Worm (Caenorhabditis elegans) whole organism, young adult: ENCODE measurements around the gene R12B2.6.
A peak's percentile ranks its signal among the peaks of the same experiment; 100 is the strongest.

Source experiments
- B0261.1 ChIP-seq: sonication (generic microtip); optimal IDR thresholded peaks from 2 replicates; lab custom pipeline; 2016; ENCODE audit warnings: mild to moderate bottlenecking, missing genetic modification characterization, moderate library complexity, missing compliant biosample characterization
- F10E7.11 ChIP-seq: sonication (generic microtip); optimal IDR thresholded peaks from 2 replicates; lab custom pipeline; 2017; ENCODE audit warnings: mild to moderate bottlenecking, missing genetic modification characterization, moderate library complexity, missing compliant biosample characterization
- F37B4.10 ChIP-seq: fragments of 200-800 bp; sonication (Bioruptor generic); IDR thresholded peaks from 2 replicates; pipeline ENCODE4 v1.3.6; 2022; ENCODE audit warnings: missing genetic modification characterization, missing compliant biosample characterization
- F39B2.1 ChIP-seq: fragments of 200-800 bp; sonication (Bioruptor generic); IDR thresholded peaks from 2 replicates; pipeline ENCODE4 v1.3.6; 2022; ENCODE audit warnings: missing genetic modification reagents, missing genetic modification characterization, missing compliant biosample characterization
- K11D2.4 ChIP-seq: fragments of 200-800 bp; sonication (Bioruptor generic); IDR thresholded peaks from 2 replicates; pipeline ENCODE4 v1.3.6; 2022; ENCODE audit warnings: missing genetic modification reagents, missing genetic modification characterization, missing compliant biosample characterization
- T26A5.8 ChIP-seq: sonication (generic microtip); optimal IDR thresholded peaks from 2 replicates; lab custom pipeline; 2016; ENCODE audit warnings: missing genetic modification characterization, missing compliant biosample characterization
- Y53G8AR.9 ChIP-seq: fragments of 200-800 bp; sonication (Bioruptor generic); conservative IDR thresholded peaks from 2 replicates; pipeline ENCODE4 v1.3.6; 2022; ENCODE audit warnings: missing genetic modification reagents, missing genetic modification characterization, missing compliant biosample characterization
- Y79H2A.3 ChIP-seq: fragments of 200-800 bp; sonication (Bioruptor generic); conservative IDR thresholded peaks from 2 replicates; pipeline ENCODE4 v1.3.6; 2022; ENCODE audit warnings: missing genetic modification reagents, missing genetic modification characterization, missing compliant biosample characterization
- akir-1 ChIP-seq: fragments of 200-800 bp; sonication (Bioruptor generic); optimal IDR thresholded peaks from 2 replicates; lab custom pipeline; 2018; ENCODE audit warnings: mild to moderate bottlenecking, missing genetic modification characterization, moderate library complexity, missing compliant biosample characterization
- aptf-3 ChIP-seq: fragments of 200-800 bp; sonication (Bioruptor generic); IDR thresholded peaks from 2 replicates; pipeline ENCODE4 v1.3.6; 2022; ENCODE audit warnings: missing genetic modification characterization, missing compliant biosample characterization
- attf-3 ChIP-seq: fragments of 200-800 bp; sonication (Bioruptor generic); conservative IDR thresholded peaks from 2 replicates; pipeline ENCODE4 v1.3.6; 2022; ENCODE audit warnings: missing genetic modification reagents, missing genetic modification characterization, missing compliant biosample characterization
- cebp-1 ChIP-seq, 2 experiments: fragments of 200-800 bp in 1 of 2; sonication (Bioruptor generic) in 1 of 2; sonication (generic microtip) in 1 of 2; IDR thresholded peaks in 1 of 2; optimal IDR thresholded peaks in 1 of 2; 2 replicates each; pipeline versions ENCODE4 v1.3.6 to Lab custom; 2017 to 2022; ENCODE audit warnings: missing compliant biosample characterization in 2 of 2, missing genetic modification characterization in 2 of 2, mild to moderate bottlenecking in 1 of 2, missing genetic modification reagents in 1 of 2, moderate library complexity in 1 of 2
- ceh-27 ChIP-seq: fragments of 200-800 bp; sonication (Bioruptor generic); optimal IDR thresholded peaks from 2 replicates; lab custom pipeline; 2018; ENCODE audit warnings: mild to moderate bottlenecking, missing genetic modification characterization, moderate library complexity, missing compliant biosample characterization
- ceh-91 ChIP-seq: fragments of 200-800 bp; sonication (Bioruptor generic); IDR thresholded peaks from 2 replicates; pipeline ENCODE4 v1.3.6; 2022; ENCODE audit warnings: missing genetic modification reagents, missing genetic modification characterization, missing compliant biosample characterization
- egl-44 ChIP-seq: fragments of 200-800 bp; sonication (Bioruptor generic); IDR thresholded peaks from 2 replicates; pipeline ENCODE4 v1.3.6; 2022; ENCODE audit warnings: missing genetic modification reagents, missing genetic modification characterization, missing compliant biosample characterization
- ekl-4 ChIP-seq: fragments of 200-800 bp; sonication (Bioruptor generic); IDR thresholded peaks from 2 replicates; pipeline ENCODE4 v1.3.6; 2022; ENCODE audit warnings: missing genetic modification reagents, missing genetic modification characterization, missing compliant biosample characterization
- gei-17 ChIP-seq: fragments of 200-800 bp; sonication (Bioruptor generic); optimal IDR thresholded peaks from 2 replicates; lab custom pipeline; 2018; ENCODE audit warnings: mild to moderate bottlenecking, missing genetic modification characterization, missing compliant biosample characterization
- hsf-1 ChIP-seq: fragments of 200-800 bp; sonication (Bioruptor generic); IDR thresholded peaks from 2 replicates; pipeline ENCODE4 v1.3.6; 2022; ENCODE audit warnings: missing genetic modification reagents, missing genetic modification characterization, missing compliant biosample characterization
- lag-1 ChIP-seq: fragments of 200-800 bp; sonication (Bioruptor generic); IDR thresholded peaks from 2 replicates; pipeline ENCODE4 v1.3.6; 2022; ENCODE audit warnings: missing genetic modification reagents, missing genetic modification characterization, missing compliant biosample characterization
- lsy-27 ChIP-seq: sonication (generic microtip); optimal IDR thresholded peaks from 2 replicates; lab custom pipeline; 2017; ENCODE audit warnings: missing genetic modification characterization, mild to moderate bottlenecking, missing compliant biosample characterization, antibody characterized with exemption, missing genotype, borderline replicate concordance; ENCODE audit not compliant: insufficient read depth
- madf-10 ChIP-seq: sonication (generic microtip); optimal IDR thresholded peaks from 2 replicates; lab custom pipeline; 2016; ENCODE audit warnings: mild to moderate bottlenecking, missing genetic modification characterization, missing compliant biosample characterization
- madf-8 ChIP-seq: fragments of 200-800 bp; sonication (Bioruptor generic); conservative IDR thresholded peaks from 2 replicates; pipeline ENCODE4 v1.3.6; 2022; ENCODE audit warnings: missing genetic modification reagents, missing genetic modification characterization, missing compliant biosample characterization
- mcd-1 ChIP-seq: fragments of 200-800 bp; sonication (Bioruptor generic); IDR thresholded peaks from 2 replicates; pipeline ENCODE4 v1.3.6; 2022; ENCODE audit warnings: missing genetic modification reagents, missing genetic modification characterization, missing compliant biosample characterization
- mel-28 ChIP-seq: sonication (generic microtip); optimal IDR thresholded peaks from 2 replicates; lab custom pipeline; 2016; ENCODE audit warnings: borderline replicate concordance, mild to moderate bottlenecking, missing genetic modification characterization, missing compliant biosample characterization
- mxl-1 ChIP-seq: sonication (generic microtip); optimal IDR thresholded peaks from 2 replicates; lab custom pipeline; 2016; ENCODE audit warnings: missing genetic modification characterization, missing compliant biosample characterization
- nfya-2 ChIP-seq: fragments of 200-800 bp; sonication (Bioruptor generic); IDR thresholded peaks from 2 replicates; pipeline ENCODE4 v1.3.6; 2022; ENCODE audit warnings: missing genetic modification reagents, missing genetic modification characterization, missing compliant biosample characterization
- nhr-27 ChIP-seq: fragments of 200-800 bp; sonication (Bioruptor generic); optimal IDR thresholded peaks from 2 replicates; lab custom pipeline; 2018; ENCODE audit warnings: mild to moderate bottlenecking, missing genetic modification characterization, moderate library complexity, missing compliant biosample characterization
- rcor-1 ChIP-seq: fragments of 200-800 bp; sonication (Bioruptor generic); IDR thresholded peaks from 2 replicates; pipeline ENCODE4 v1.3.6; 2022; ENCODE audit warnings: missing genetic modification reagents, missing genetic modification characterization, missing compliant biosample characterization
- sea-2 ChIP-seq: fragments of 200-800 bp; sonication (Bioruptor generic); IDR thresholded peaks from 2 replicates; pipeline ENCODE4 v1.3.6; 2022; ENCODE audit warnings: missing genetic modification characterization, missing compliant biosample characterization
- snpc-1.3 ChIP-seq: sonication (generic microtip); optimal IDR thresholded peaks from 2 replicates; lab custom pipeline; 2017; ENCODE audit warnings: missing genetic modification characterization, mild to moderate bottlenecking, missing compliant biosample characterization, antibody characterized with exemption, moderate library complexity, missing genotype, missing genetic modification reagents; ENCODE audit not compliant: insufficient read depth
- snpc-3.4 ChIP-seq: sonication (generic microtip); optimal IDR thresholded peaks from 2 replicates; lab custom pipeline; 2017; ENCODE audit warnings: missing genetic modification characterization, mild to moderate bottlenecking, missing compliant biosample characterization, antibody characterized with exemption, moderate library complexity, missing genotype, missing genetic modification reagents
- sptf-2 ChIP-seq: fragments of 200-800 bp; sonication (Bioruptor generic); optimal IDR thresholded peaks from 2 replicates; lab custom pipeline; 2018; ENCODE audit warnings: mild to moderate bottlenecking, missing genetic modification characterization, missing compliant biosample characterization
- xnd-1 ChIP-seq: sonication (generic microtip); optimal IDR thresholded peaks from 2 replicates; lab custom pipeline; 2016; ENCODE audit warnings: missing genotype, missing genetic modification reagents, missing genetic modification characterization, missing compliant biosample characterization
- zim-3 ChIP-seq: sonication (generic microtip); optimal IDR thresholded peaks from 2 replicates; lab custom pipeline; 2017; ENCODE audit warnings: mild to moderate bottlenecking, missing genetic modification characterization, moderate library complexity, missing compliant biosample characterization
- ztf-18 ChIP-seq: sonication (generic microtip); optimal IDR thresholded peaks from 2 replicates; lab custom pipeline; 2016; ENCODE audit warnings: missing genotype, mild to moderate bottlenecking, missing genetic modification characterization, missing compliant biosample characterization
- ztf-26 ChIP-seq: sonication (generic microtip); optimal IDR thresholded peaks from 2 replicates; lab custom pipeline; 2017; ENCODE audit warnings: missing genetic modification characterization, missing compliant biosample characterization
- ztf-28 ChIP-seq: fragments of 200-800 bp; sonication (Bioruptor generic); IDR thresholded peaks from 2 replicates; pipeline ENCODE4 v1.3.6; 2022; ENCODE audit warnings: missing genetic modification reagents, missing genetic modification characterization, missing compliant biosample characterization

R12B2.6 gene

ce11 chrIII:5871760-5872159, 37.8 kb upstream of the R12B2.6 start, which contains the start of the genes F01F1.11 and F01F1.3 (continued):
- TF ChIP-seq cebp-1 (GFP tag; IDR thresholded peaks at IDR 0.05; lab: Robert Waterston, UW): no peak
- peak; percentile 37 for TF ChIP-seq cebp-1 (tag; optimal IDR thresholded peaks at IDR 0.05; lab: Kevin White, UChicago)
- no peak for TF ChIP-seq mel-28 (tag; lab: Kevin White, UChicago)
- no peak for TF ChIP-seq B0261.1
- TF ChIP-seq F39B2.1: no peak
- TF ChIP-seq zim-3: no peak
- TF ChIP-seq F10E7.11: no peak
- peak; percentile 77 for TF ChIP-seq mcd-1 (GFP tag; lab: Robert Waterston, UW)
- no peak; the same call in 1 of the 2 replicates for TF ChIP-seq rcor-1 (GFP tag; lab: Robert Waterston, UW)
- peak; percentile 72; the same call in 1 of the 2 replicates for TF ChIP-seq ztf-28
- no peak for TF ChIP-seq T26A5.8 (tag; lab: Kevin White, UChicago)
- no peak for TF ChIP-seq akir-1 (GFP tag; lab: Kevin White, UChicago)
- TF ChIP-seq snpc-1.3 (tag; lab: Kevin White, UChicago): peak; percentile 28
- TF ChIP-seq Y79H2A.3 (GFP tag; lab: Robert Waterston, UW): no peak
- 0 out of 2 replicates have a peak, but pooled peaks have one; percentile 25 for TF ChIP-seq madf-8 (GFP tag; lab: Robert Waterston, UW)
- no peak for TF ChIP-seq ztf-26 (tag; lab: Kevin White, UChicago)
- no peak for TF ChIP-seq sea-2
- no peak for TF ChIP-seq mxl-1 (tag; lab: Kevin White, UChicago)
- peak; percentile 50; the same call in 1 of the 2 replicates for TF ChIP-seq ceh-91 (GFP tag; lab: Robert Waterston, UW)
- TF ChIP-seq hsf-1 (GFP tag; lab: Robert Waterston, UW): no peak
- no peak for TF ChIP-seq Y53G8AR.9
- TF ChIP-seq madf-10 (tag; lab: Kevin White, UChicago): peak; percentile 40
- TF ChIP-seq attf-3 (GFP tag; lab: Robert Waterston, UW): peak; percentile 69
- no peak for TF ChIP-seq F37B4.10 (GFP tag; lab: Robert Waterston, UW)
- TF ChIP-seq K11D2.4 (GFP tag; lab: Robert Waterston, UW): peak; percentile 57
- TF ChIP-seq lsy-27: no peak
- TF ChIP-seq xnd-1 (tag; lab: Kevin White, UChicago): no peak
- TF ChIP-seq ztf-18 (tag; lab: Kevin White, UChicago): peak; percentile 10
- TF ChIP-seq sptf-2 (GFP tag; lab: Kevin White, UChicago): no peak
- no peak for TF ChIP-seq aptf-3 (GFP tag; lab: Robert Waterston, UW)

ce11 chrIII:5869429-5869828, 35.5 kb upstream of the R12B2.6 start, which contains the start of gene F01F1.15:
TSS of gene F01F1.15 (minus strand) at chrIII:5869529.
- TF ChIP-seq nhr-27 (tag; lab: Kevin White, UChicago) (no peak), ztf-18 (tag; lab: Kevin White, UChicago) (no peak), nfya-2 (GFP tag; lab: Robert Waterston, UW) (no peak), ekl-4 (GFP tag; lab: Robert Waterston, UW) (no peak), gei-17 (GFP tag; lab: Kevin White, UChicago) (no peak), ceh-27 (GFP tag; lab: Kevin White, UChicago) (no peak)
- TF ChIP-seq, all 124 proteins: peak for 0

ce11 chrIII:5868401-5868800, 34.4 kb upstream of the R12B2.6 start, which contains the start of gene eng-1:
TSS of gene eng-1 (minus strand) at chrIII:5868501.
- TF ChIP-seq lag-1 (GFP tag; lab: Robert Waterston, UW): no peak
- no peak for TF ChIP-seq egl-44 (GFP tag; lab: Robert Waterston, UW)
- no peak for TF ChIP-seq snpc-3.4
